Worm (Caenorhabditis elegans): ENCODE results near the gene uev-2.

DNA sequence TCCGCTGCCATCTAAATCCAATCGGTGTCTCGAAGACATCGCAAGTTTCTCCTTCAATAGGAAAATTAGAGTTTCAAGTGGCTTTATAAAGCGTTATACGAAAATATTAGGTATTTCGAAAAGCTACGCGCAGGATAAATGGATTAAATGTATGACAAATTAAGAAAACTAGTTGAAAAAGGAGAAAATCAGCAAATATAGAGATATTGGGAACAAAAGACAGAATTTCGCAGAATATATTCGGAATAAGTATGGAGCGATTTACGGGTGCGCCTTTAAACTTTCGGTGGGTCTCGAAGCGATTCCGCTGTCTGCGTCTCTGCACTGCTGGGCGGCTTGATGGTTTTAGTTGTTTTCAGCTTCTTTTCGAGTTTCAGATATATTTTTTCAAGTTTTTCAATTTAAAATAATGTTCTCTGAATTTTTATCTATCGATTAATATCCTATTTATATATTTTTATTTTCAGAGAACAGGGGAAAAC is 8.8 kb downstream of the uev-2 start, which contains the start of the genes ddx-15 and ucr-1:
- no peak for TF ChIP-seq nhr-179 (tag; optimal IDR thresholded peaks at IDR 0.05)
- TF ChIP-seq atf-7 (tag; optimal IDR thresholded peaks at IDR 0.05) = no peak
